Fruit fly (Drosophila melanogaster): ENCODE measurements around the gene GstT3.

GstT3 gene

DNA sequence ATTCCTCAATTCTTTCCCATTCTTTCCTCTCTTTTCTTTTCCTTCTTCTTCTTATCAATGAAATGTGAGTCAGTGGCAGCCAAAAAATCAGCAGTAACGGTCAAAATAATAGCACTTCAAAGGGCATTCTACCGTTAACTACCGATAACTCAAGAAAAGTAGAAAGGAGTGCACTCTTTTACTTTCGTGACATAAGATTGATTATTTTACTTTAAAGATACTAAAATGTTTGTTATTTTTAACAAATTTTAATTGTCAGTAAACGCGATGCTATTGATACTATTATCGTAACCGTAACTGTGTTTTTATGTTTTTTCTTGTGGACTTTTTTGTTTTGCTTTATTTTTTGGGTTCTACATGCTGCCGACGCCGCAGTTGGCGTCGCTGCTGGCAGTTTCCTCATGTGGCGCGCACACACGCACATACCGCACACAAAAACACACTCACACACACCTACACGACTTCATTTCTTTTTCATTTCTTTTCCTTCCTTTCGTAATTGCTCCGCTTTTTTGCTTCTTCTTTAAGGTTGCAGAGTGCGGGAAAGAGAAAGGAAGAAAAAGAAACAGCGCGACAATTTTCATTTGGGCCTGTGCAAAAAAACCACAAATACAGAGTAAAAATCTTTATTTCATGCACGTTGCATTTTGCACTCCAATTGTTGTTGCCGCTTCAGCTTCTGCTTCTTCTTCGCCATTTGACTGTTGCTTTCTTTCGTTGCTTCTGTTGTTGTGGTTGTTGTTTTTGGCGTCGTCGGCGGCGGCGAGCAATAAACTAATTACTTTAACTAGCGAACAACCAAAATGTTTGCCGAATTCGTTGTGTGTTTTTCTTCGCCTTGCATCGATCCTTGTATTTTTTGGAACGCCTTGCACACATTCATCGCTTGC, 42.5 kb downstream of the GstT3 start (continued):
- no peak for TF ChIP-seq CG10147 (GFP tag; optimal IDR thresholded peaks at IDR 0.05)
- TF ChIP-seq crc (GFP tag; optimal IDR thresholded peaks at IDR 0.05): no peak
- TF ChIP-seq CG10209 (GFP tag; optimal IDR thresholded peaks at IDR 0.05): no peak
- peak; percentile 18 for TF ChIP-seq CG18599 (GFP tag; optimal IDR thresholded peaks at IDR 0.05)
- TF ChIP-seq unc-4 (GFP tag; IDR thresholded peaks at IDR 0.05; ENCODE audit: partially characterized antibody): no peak
- no peak for TF ChIP-seq bigmax (GFP tag; optimal IDR thresholded peaks at IDR 0.05)
- no peak for TF ChIP-seq pb (GFP tag; optimal IDR thresholded peaks at IDR 0.05)
- TF ChIP-seq Jarid2 (GFP tag; optimal IDR thresholded peaks at IDR 0.05): no peak
- no peak for TF ChIP-seq wor (GFP tag; IDR thresholded peaks at IDR 0.05)
- peak; percentile 2 for TF ChIP-seq Oli (tag; optimal IDR thresholded peaks at IDR 0.05)
- peak; percentile 24 for TF ChIP-seq CG12391 (tag; optimal IDR thresholded peaks at IDR 0.05)
- TF ChIP-seq CG12942 (GFP tag; optimal IDR thresholded peaks at IDR 0.05): no peak
- TF ChIP-seq CG17802 (tag; optimal IDR thresholded peaks at IDR 0.05): no peak
- TF ChIP-seq trh (GFP tag; optimal IDR thresholded peaks at IDR 0.05): no peak
- TF ChIP-seq CG1603 (tag; optimal IDR thresholded peaks at IDR 0.05): peak; percentile 52
- TF ChIP-seq Hsf (GFP tag; optimal IDR thresholded peaks at IDR 0.05): peak; percentile 23
- peak; percentile 22 for TF ChIP-seq corto (GFP tag; optimal IDR thresholded peaks at IDR 0.05)
- TF ChIP-seq oc (tag; optimal IDR thresholded peaks at IDR 0.05): no peak
- TF ChIP-seq Bteb2 (GFP tag; optimal IDR thresholded peaks at IDR 0.05): no peak
- no peak for TF ChIP-seq Awh (GFP tag; IDR thresholded peaks at IDR 0.05)
- peak; percentile 1 for TF ChIP-seq dmrt99B (tag; optimal IDR thresholded peaks at IDR 0.05)
- no peak for TF ChIP-seq z (GFP tag; IDR thresholded peaks at IDR 0.05)
- TF ChIP-seq CG14710 (tag; optimal IDR thresholded peaks at IDR 0.05): peak; percentile 20
- TF ChIP-seq CG16813 (GFP tag; IDR thresholded peaks at IDR 0.05; ENCODE audit: partially characterized antibody): no peak
- no peak for TF ChIP-seq CG7963 (GFP tag; IDR thresholded peaks at IDR 0.05; ENCODE audit: partially characterized antibody)
- TF ChIP-seq tx (GFP tag; optimal IDR thresholded peaks at IDR 0.05): no peak
- TF ChIP-seq Gsc (GFP tag; IDR thresholded peaks at IDR 0.05): no peak
- TF ChIP-seq vnd (GFP tag; IDR thresholded peaks at IDR 0.05; ENCODE audit: partially characterized antibody): no peak
- no peak for TF ChIP-seq usp (GFP tag; optimal IDR thresholded peaks at IDR 0.05)
- TF ChIP-seq kah (GFP tag; optimal IDR thresholded peaks at IDR 0.05): no peak
- no peak for TF ChIP-seq org-1 (GFP tag; optimal IDR thresholded peaks at IDR 0.05)
- no peak for TF ChIP-seq CG6791 (GFP tag; IDR thresholded peaks at IDR 0.05; ENCODE audit: partially characterized antibody)
- TF ChIP-seq CG18011 (GFP tag; optimal IDR thresholded peaks at IDR 0.05): no peak
- TF ChIP-seq crp (GFP tag; optimal IDR thresholded peaks at IDR 0.05): no peak
- no peak for TF ChIP-seq Ptx1 (GFP tag; IDR thresholded peaks at IDR 0.05)
- no peak for TF ChIP-seq Deaf1 (tag; optimal IDR thresholded peaks at IDR 0.05)
- TF ChIP-seq slp2 (GFP tag; optimal IDR thresholded peaks at IDR 0.05): no peak
- no peak for TF ChIP-seq B-H2 (GFP tag; optimal IDR thresholded peaks at IDR 0.05)
- TF ChIP-seq Stat92E (GFP tag; optimal IDR thresholded peaks at IDR 0.05): no peak
- no peak for TF ChIP-seq CG10321 (GFP tag; IDR thresholded peaks at IDR 0.05)
- no peak for TF ChIP-seq CG6813 (GFP tag; optimal IDR thresholded peaks at IDR 0.05)
- no peak for TF ChIP-seq Nf-YB (GFP tag; optimal IDR thresholded peaks at IDR 0.05)
- no peak for TF ChIP-seq nau (GFP tag; optimal IDR thresholded peaks at IDR 0.05)
- TF ChIP-seq B-H1 (GFP tag; IDR thresholded peaks at IDR 0.05): no peak
- no peak for TF ChIP-seq Eip74EF (GFP tag; optimal IDR thresholded peaks at IDR 0.05)
- no peak for TF ChIP-seq CG3726 (GFP tag; IDR thresholded peaks at IDR 0.05)
- peak; percentile 40 for TF ChIP-seq CG7839 (tag; optimal IDR thresholded peaks at IDR 0.05)

All from whole organism, embryonic.